Worm (Caenorhabditis elegans) whole organism, L1 larva: ENCODE results near the gene gcy-18.

ENCODE experiments used
- C04F5.9 ChIP-seq: sonication (generic microtip); optimal IDR thresholded peaks from 2 replicates; lab custom pipeline; 2016; ENCODE audit warnings: missing genetic modification characterization, missing compliant biosample characterization
- C16A3.4 ChIP-seq: fragments of 150-350 bp; optimal IDR thresholded peaks from 2 replicates; lab custom pipeline; 2014; ENCODE audit warnings: missing biosample characterization, missing genetic modification characterization
- C34B4.2 ChIP-seq: sonication (generic microtip); optimal IDR thresholded peaks from 2 replicates; lab custom pipeline; 2017; ENCODE audit warnings: mild to moderate bottlenecking, missing genetic modification characterization, missing compliant biosample characterization
- ama-1 ChIP-seq: fragments of 150-350 bp; optimal IDR thresholded peaks from 2 replicates; lab custom pipeline; 2014
- ceh-63 ChIP-seq: fragments of 200-800 bp; sonication (Bioruptor generic); optimal IDR thresholded peaks from 2 replicates; lab custom pipeline; 2018; ENCODE audit warnings: mild to moderate bottlenecking, missing genetic modification characterization, missing compliant biosample characterization
- ceh-8 ChIP-seq: fragments of 200-800 bp; sonication (Bioruptor generic); optimal IDR thresholded peaks from 2 replicates; lab custom pipeline; 2018; ENCODE audit warnings: mild to moderate bottlenecking, missing genetic modification characterization, moderate library complexity, missing compliant biosample characterization
- ceh-82 ChIP-seq, 3 experiments: fragments of 150-350 bp in 1 of 3; sonication (generic microtip) in 2 of 3; optimal IDR thresholded peaks; 2 replicates each; lab custom pipeline; 2014 to 2017; ENCODE audit warnings: missing biosample characterization in 3 of 3, missing genetic modification characterization in 3 of 3
- ceh-88 ChIP-seq: fragments of 200-800 bp; sonication (Bioruptor generic); IDR thresholded peaks from 2 replicates; pipeline ENCODE4 v1.3.6; 2022; ENCODE audit warnings: missing genetic modification characterization, missing compliant biosample characterization
- dsc-1 ChIP-seq: sonication (generic microtip); optimal IDR thresholded peaks from 2 replicates; lab custom pipeline; 2016; ENCODE audit warnings: mild to moderate bottlenecking, missing genetic modification characterization, missing compliant biosample characterization
- efl-3 ChIP-seq: fragments of 200-800 bp; sonication (Bioruptor generic); optimal IDR thresholded peaks from 2 replicates; lab custom pipeline; 2018; ENCODE audit warnings: mild to moderate bottlenecking, missing genetic modification characterization, missing compliant biosample characterization
- egl-13 ChIP-seq: sonication (generic microtip); optimal IDR thresholded peaks from 2 replicates; lab custom pipeline; 2016; ENCODE audit warnings: missing genotype, missing genetic modification reagents, missing genetic modification characterization, missing compliant biosample characterization
- elt-2 ChIP-seq: sonication (generic microtip); optimal IDR thresholded peaks from 2 replicates; lab custom pipeline; 2016; ENCODE audit warnings: missing genetic modification characterization, mild to moderate bottlenecking, inconsistent platforms, missing compliant biosample characterization, missing genetic modification reagents
- ets-5 ChIP-seq: fragments of 200-800 bp; sonication (Bioruptor generic); IDR thresholded peaks from 2 replicates; pipeline ENCODE4 v1.3.6; 2022; ENCODE audit warnings: missing genetic modification characterization, missing compliant biosample characterization
- hlh-17 ChIP-seq: fragments of 200-800 bp; sonication (Bioruptor generic); optimal IDR thresholded peaks from 2 replicates; lab custom pipeline; 2018; ENCODE audit warnings: missing genetic modification characterization, mild to moderate bottlenecking, missing compliant biosample characterization, moderate library complexity, borderline replicate concordance
- hpl-2 ChIP-seq: fragments of 150-350 bp; optimal IDR thresholded peaks from 2 replicates; lab custom pipeline; 2014; ENCODE audit warnings: missing biosample characterization, missing genetic modification reagents, missing genetic modification characterization
- irx-1 ChIP-seq: sonication (generic microtip); optimal IDR thresholded peaks from 2 replicates; lab custom pipeline; 2016; ENCODE audit warnings: missing genetic modification characterization, missing compliant biosample characterization
- isw-1 ChIP-seq: fragments of 200-800 bp; sonication (Bioruptor generic); IDR thresholded peaks from 2 replicates; pipeline ENCODE4 v1.3.6; 2022; ENCODE audit warnings: missing genetic modification characterization, missing compliant biosample characterization
- jun-1 ChIP-seq: fragments of 150-350 bp; optimal IDR thresholded peaks from 2 replicates; lab custom pipeline; 2014; ENCODE audit warnings: missing biosample characterization, missing genetic modification reagents, missing genetic modification characterization
- lin-13 ChIP-seq: fragments of 150-350 bp; optimal IDR thresholded peaks from 2 replicates; lab custom pipeline; 2014; ENCODE audit warnings: missing biosample characterization, missing genetic modification reagents, missing genetic modification characterization
- lin-14 ChIP-seq: fragments of 200-800 bp; sonication (Bioruptor generic); optimal IDR thresholded peaks from 2 replicates; lab custom pipeline; 2018; ENCODE audit warnings: mild to moderate bottlenecking, missing genetic modification characterization, moderate library complexity, missing compliant biosample characterization
- lin-15B ChIP-seq: fragments of 150-350 bp; sonication (generic microtip); optimal IDR thresholded peaks from 3 replicates; lab custom pipeline; 2014; ENCODE audit warnings: missing biosample characterization, missing genetic modification characterization
- lin-35 ChIP-seq, 2 experiments: fragments of 150-350 bp; optimal IDR thresholded peaks; 2 replicates each; lab custom pipeline; 2014; ENCODE audit warnings: missing biosample characterization in 2 of 2, missing genetic modification characterization in 2 of 2, missing genetic modification reagents in 2 of 2
- lir-3 ChIP-seq: sonication (generic microtip); optimal IDR thresholded peaks from 2 replicates; lab custom pipeline; 2016; ENCODE audit warnings: mild to moderate bottlenecking, missing genetic modification characterization, moderate library complexity, missing compliant biosample characterization; ENCODE audit not compliant: poor library complexity
- mdl-1 ChIP-seq, 2 experiments: fragments of 150-350 bp; optimal IDR thresholded peaks; 2 replicates each; lab custom pipeline; 2014 to 2017; ENCODE audit warnings: missing biosample characterization in 2 of 2, missing genetic modification characterization in 2 of 2, inconsistent platforms in 1 of 2
- mep-1 ChIP-seq: fragments of 150-350 bp; optimal IDR thresholded peaks from 2 replicates; lab custom pipeline; 2014; ENCODE audit warnings: missing biosample characterization, missing genetic modification characterization
- nhr-11 ChIP-seq: fragments of 150-350 bp; optimal IDR thresholded peaks from 2 replicates; lab custom pipeline; 2014; ENCODE audit warnings: missing biosample characterization, missing genetic modification characterization
- nhr-12 ChIP-seq: sonication (generic microtip); optimal IDR thresholded peaks from 2 replicates; lab custom pipeline; 2017; ENCODE audit warnings: missing biosample characterization, missing genetic modification characterization
- nhr-20 ChIP-seq: sonication (generic microtip); optimal IDR thresholded peaks from 2 replicates; lab custom pipeline; 2016; ENCODE audit warnings: mild to moderate bottlenecking, missing genetic modification characterization, missing compliant biosample characterization
- nhr-237 ChIP-seq: fragments of 150-350 bp; optimal IDR thresholded peaks from 2 replicates; lab custom pipeline; 2014; ENCODE audit warnings: missing biosample characterization, missing genetic modification characterization
- nhr-28 ChIP-seq: fragments of 150-350 bp; optimal IDR thresholded peaks from 2 replicates; lab custom pipeline; 2014; ENCODE audit warnings: missing biosample characterization, missing genetic modification characterization
- nhr-71 ChIP-seq: sonication (generic microtip); optimal IDR thresholded peaks from 2 replicates; lab custom pipeline; 2016; ENCODE audit warnings: mild to moderate bottlenecking, missing genetic modification characterization, moderate library complexity, missing compliant biosample characterization
- nhr-76 ChIP-seq: sonication (generic microtip); optimal IDR thresholded peaks from 2 replicates; lab custom pipeline; 2017; ENCODE audit warnings: missing biosample characterization, missing genetic modification characterization
- nhr-77 ChIP-seq: fragments of 150-350 bp; optimal IDR thresholded peaks from 2 replicates; lab custom pipeline; 2014; ENCODE audit warnings: missing biosample characterization, missing genetic modification characterization
- nhr-84 ChIP-seq: sonication (generic microtip); optimal IDR thresholded peaks from 2 replicates; lab custom pipeline; 2017; ENCODE audit warnings: missing biosample characterization, missing genetic modification characterization
- nhr-85 ChIP-seq: sonication (generic microtip); peaks from one replicate; lab custom pipeline; 2016; ENCODE audit warnings: missing genetic modification characterization, inconsistent platforms, missing compliant biosample characterization
- nhr-90 ChIP-seq: sonication (generic microtip); optimal IDR thresholded peaks from 2 replicates; lab custom pipeline; 2016; ENCODE audit warnings: mild to moderate bottlenecking, missing genetic modification characterization, missing compliant biosample characterization; ENCODE audit not compliant: poor library complexity
- pag-3 ChIP-seq: sonication (generic microtip); optimal IDR thresholded peaks from 2 replicates; lab custom pipeline; 2017; ENCODE audit warnings: missing genetic modification characterization, mild to moderate bottlenecking, missing compliant biosample characterization, antibody characterized with exemption, borderline replicate concordance; ENCODE audit not compliant: insufficient read depth
- pax-3 ChIP-seq: fragments of 200-800 bp; sonication (Bioruptor generic); optimal IDR thresholded peaks from 2 replicates; lab custom pipeline; 2018; ENCODE audit warnings: mild to moderate bottlenecking, missing genetic modification characterization, moderate library complexity, missing compliant biosample characterization
- pqm-1 ChIP-seq: sonication (generic microtip); optimal IDR thresholded peaks from 3 replicates; lab custom pipeline; 2017; ENCODE audit warnings: missing biosample characterization, missing genetic modification characterization
- snpc-4 ChIP-seq: fragments of 150-350 bp; optimal IDR thresholded peaks from 2 replicates; lab custom pipeline; 2014; ENCODE audit warnings: missing biosample characterization, missing genetic modification characterization
- snu-23 ChIP-seq: sonication (generic microtip); optimal IDR thresholded peaks from 2 replicates; lab custom pipeline; 2016; ENCODE audit warnings: missing genetic modification characterization, missing compliant biosample characterization
- sox-4 ChIP-seq: sonication (generic microtip); optimal IDR thresholded peaks from 2 replicates; lab custom pipeline; 2016; ENCODE audit warnings: missing genetic modification characterization, missing compliant biosample characterization
- sup-37 ChIP-seq: fragments of 200-800 bp; sonication (Bioruptor generic); optimal IDR thresholded peaks from 2 replicates; lab custom pipeline; 2018; ENCODE audit warnings: mild to moderate bottlenecking, missing genetic modification characterization, missing compliant biosample characterization
- swsn-7 ChIP-seq: sonication (generic microtip); optimal IDR thresholded peaks from 2 replicates; lab custom pipeline; 2016; ENCODE audit warnings: missing genetic modification characterization, missing compliant biosample characterization
- tlp-1 ChIP-seq: fragments of 150-350 bp; optimal IDR thresholded peaks from 2 replicates; lab custom pipeline; 2014; ENCODE audit warnings: missing biosample characterization, missing genetic modification characterization
- unc-130 ChIP-seq: fragments of 150-350 bp; optimal IDR thresholded peaks from 2 replicates; lab custom pipeline; 2017; ENCODE audit warnings: missing biosample characterization, missing genetic modification characterization, inconsistent platforms
- unc-62 ChIP-seq: fragments of 150-350 bp; optimal IDR thresholded peaks from 2 replicates; lab custom pipeline; 2014; ENCODE audit warnings: missing biosample characterization, missing genetic modification reagents, missing genetic modification characterization
- zag-1 ChIP-seq: fragments of 150-350 bp; optimal IDR thresholded peaks from 2 replicates; lab custom pipeline; 2014; ENCODE audit warnings: missing biosample characterization, missing genetic modification characterization
- zip-4 ChIP-seq: fragments of 200-800 bp; sonication (Bioruptor generic); optimal IDR thresholded peaks from 2 replicates; lab custom pipeline; 2018; ENCODE audit warnings: mild to moderate bottlenecking, missing genetic modification characterization, moderate library complexity, missing compliant biosample characterization

Gene gcy-18

ce11 chrIV:12840873-12841272 is 19.0 kb upstream of the gcy-18 start:
- TF ChIP-seq nhr-85 (peak; percentile 52), lir-3 (no peak)
- TF ChIP-seq, all 84 proteins: peak for 1

- TF ChIP-seq nhr-71 (tag; lab: Kevin White, UChicago) (peak; percentile 17), swsn-7 (tag; lab: Kevin White, UChicago) (no peak), nhr-28 (tag; lab: Kevin White, UChicago) (no peak), elt-2 (tag; lab: Kevin White, UChicago) (peak; percentile 98), lin-14 (peak; percentile 8), jun-1 (tag; lab: Kevin White, UChicago) (peak; percentile 36), nhr-90 (tag; lab: Kevin White, UChicago) (peak; percentile 8), pax-3 (tag; lab: Kevin White, UChicago) (peak; percentile 8), nhr-20 (peak; percentile 33), irx-1 (tag; lab: Kevin White, UChicago) (no peak), mdl-1 (tag; optimal IDR thresholded peaks at IDR 0.05; lab: Kevin White, UChicago) (no peak), lin-35 (GFP tag; optimal IDR thresholded peaks at IDR 0.05; lab: Kevin White, UChicago) (peak in 1 of 2 experiments; percentile 29)
- TF ChIP-seq, all 84 proteins: peak for 8
Measured at ce11 chrIV:12842121-12842520, 17.8 kb upstream of the gcy-18 start.

ce11 chrIV:12842895-12843294 is 17.0 kb upstream of the gcy-18 start:
- TF ChIP-seq ceh-82 (tag; optimal IDR thresholded peaks at IDR 0.05; lab: Kevin White, UChicago) (no peak), lin-14 (peak; percentile 69), nhr-85 (no peak), nhr-84 (no peak), ceh-88 (GFP tag; lab: Robert Waterston, UW) (no peak), dsc-1 (tag; lab: Kevin White, UChicago) (no peak), C04F5.9 (tag; lab: Kevin White, UChicago) (no peak), lir-3 (no peak), ets-5 (GFP tag; lab: Robert Waterston, UW) (no peak), nhr-11 (tag; lab: Kevin White, UChicago) (peak; percentile 1), zag-1 (tag; lab: Kevin White, UChicago) (no peak), hlh-17 (GFP tag; lab: Kevin White, UChicago) (no peak), nhr-77 (tag; lab: Kevin White, UChicago) (no peak), zip-4 (no peak), egl-13 (tag; lab: Kevin White, UChicago) (no peak), C34B4.2 (tag; lab: Kevin White, UChicago) (no peak), mdl-1 (tag; optimal IDR thresholded peaks at IDR 0.05; lab: Kevin White, UChicago) (no peak), sup-37 (GFP tag; lab: Kevin White, UChicago) (no peak), pag-3 (tag; lab: Kevin White, UChicago) (no peak), mep-1 (tag; lab: Kevin White, UChicago) (no peak), isw-1 (no peak), nhr-76 (tag; lab: Kevin White, UChicago) (no peak), nhr-28 (tag; lab: Kevin White, UChicago) (no peak), tlp-1 (tag; lab: Kevin White, UChicago) (no peak), hpl-2 (GFP tag; lab: Kevin White, UChicago) (no peak), snpc-4 (tag; lab: Kevin White, UChicago) (no peak), nhr-12 (no peak), nhr-90 (tag; lab: Kevin White, UChicago) (no peak), C16A3.4 (tag; lab: Kevin White, UChicago) (no peak), snu-23 (GFP tag; lab: Kevin White, UChicago) (peak; percentile 2), elt-2 (tag; lab: Kevin White, UChicago) (no peak), pqm-1 (tag; lab: Kevin White, UChicago) (no peak), ama-1 (lab: Kevin White, UChicago) (no peak), nhr-237 (tag; lab: Kevin White, UChicago) (no peak), lin-13 (no peak), sox-4 (no peak), efl-3 (GFP tag; lab: Kevin White, UChicago) (no peak), ceh-8 (GFP tag; lab: Kevin White, UChicago) (no peak), unc-130 (tag; lab: Kevin White, UChicago) (no peak), lin-15B (no peak), ceh-63 (GFP tag; lab: Kevin White, UChicago) (peak; percentile 53), unc-62 (GFP tag; lab: Kevin White, UChicago) (no peak)
